Worm (Caenorhabditis elegans): ENCODE measurements around the gene F45D3.3.

DNA sequence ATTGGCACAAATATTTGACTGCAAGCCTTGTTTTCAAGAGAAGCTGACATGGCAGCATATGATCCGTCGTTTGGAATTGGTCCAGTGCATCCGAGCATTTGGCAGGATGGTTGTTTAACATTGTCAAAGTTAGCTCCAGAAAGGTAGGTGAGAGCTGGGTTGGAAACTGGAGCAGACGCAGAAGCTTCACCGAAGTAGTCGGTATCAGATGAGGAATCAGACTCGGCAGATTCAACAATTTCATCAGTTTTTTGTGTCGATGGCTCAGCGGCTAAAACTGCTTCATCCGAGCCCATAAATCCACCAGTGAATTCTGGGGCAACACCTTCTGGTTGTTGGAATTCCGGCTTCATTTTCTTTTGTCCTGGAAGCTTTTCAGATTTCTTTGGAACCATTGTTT lies 581 bp downstream of the F45D3.3 start:
- TF ChIP-seq cebp-2 (GFP tag; IDR thresholded peaks at IDR 0.05), result no peak
- TF ChIP-seq ama-1 (optimal IDR thresholded peaks at IDR 0.05), result peak; percentile 81
- no peak for TF ChIP-seq ama-1 (GFP tag; optimal IDR thresholded peaks at IDR 0.05)
- TF ChIP-seq ceh-40 (GFP tag; IDR thresholded peaks at IDR 0.05), result no peak
- no peak for TF ChIP-seq Y95B8A.8 (GFP tag; IDR thresholded peaks at IDR 0.05)
- no peak for TF ChIP-seq pha-4 (tag; optimal IDR thresholded peaks at IDR 0.05)
- no peak for TF ChIP-seq tlf-1 (GFP tag; optimal IDR thresholded peaks at IDR 0.05)
- no peak for TF ChIP-seq dox-1 (GFP tag; IDR thresholded peaks at IDR 0.05)
- no peak for TF ChIP-seq efl-1 (GFP tag; optimal IDR thresholded peaks at IDR 0.05)

Data from whole organism, young adult.